Comparison of ENCODE assay signal across 1 fruit fly cellular context in the genomic region with DNA sequence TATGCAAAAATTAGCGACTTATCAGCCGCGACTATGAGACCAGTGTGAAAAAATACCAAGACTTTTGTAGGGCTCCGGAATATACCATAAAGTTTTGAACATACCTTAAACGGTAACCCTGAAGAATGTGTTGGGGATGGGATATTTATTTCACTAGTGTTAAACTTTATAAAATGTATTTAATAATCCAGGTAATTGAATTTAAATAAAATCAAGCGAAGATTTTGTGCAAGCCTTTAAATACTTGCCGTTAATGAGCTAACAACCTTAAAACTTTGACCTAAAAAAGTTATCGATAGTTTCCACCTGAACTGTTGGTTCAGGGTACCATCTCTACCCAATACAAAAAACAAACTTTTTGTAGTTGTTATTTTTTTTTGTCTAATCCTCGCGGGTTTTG.
TF ChIP-seq lines count a peak whose summit lies in the region.

Gene CG4101, plus strand, starts transcription at position 335 of the 400 bp plus-strand sequence.

TF ChIP-seq in whole organism, embryonic, 481 proteins besides CTCF, POLR2A, EP300 and RAD21 (continued from another document and continues in another):
- TF ChIP-seq knrl (GFP tag; IDR thresholded peaks at IDR 0.05; lab: Robert Waterston, UW; ENCODE audit: partially characterized antibody) (peak; percentile 80), CG6765 (GFP tag; optimal IDR thresholded peaks at IDR 0.05; lab: Kevin White, UChicago) (peak; percentile 54), maf-S (GFP tag; optimal IDR thresholded peaks at IDR 0.05; lab: Kevin White, UChicago) (peak; percentile 74), CG7357 (GFP tag; IDR thresholded peaks at IDR 0.05; lab: Robert Waterston, UW) (0 out of 3 replicates have a peak, but pooled peaks have one; percentile 30), bowl (GFP tag; IDR thresholded peaks at IDR 0.05; lab: Robert Waterston, UW) (no peak), CG31388 (GFP tag; optimal IDR thresholded peaks at IDR 0.05; lab: Kevin White, UChicago) (no peak), CG6689 (GFP tag; IDR thresholded peaks at IDR 0.05; lab: Robert Waterston, UW) (peak; percentile 77), BtbVII (GFP tag; optimal IDR thresholded peaks at IDR 0.05; lab: Kevin White, UChicago) (peak; percentile 51), CG10431 (GFP tag; optimal IDR thresholded peaks at IDR 0.05; lab: Kevin White, UChicago) (no peak), ap (GFP tag; IDR thresholded peaks at IDR 0.05; lab: Robert Waterston, UW) (peak; percentile 57), bbx (GFP tag; IDR thresholded peaks at IDR 0.05; lab: Robert Waterston, UW; ENCODE audit: partially characterized antibody) (peak; percentile 66; the same call in 1 of the 2 replicates), eve (GFP tag; optimal IDR thresholded peaks at IDR 0.05; lab: Kevin White, UChicago) (no peak), nerfin-1 (tag; optimal IDR thresholded peaks at IDR 0.05; lab: Kevin White, UChicago) (peak; percentile 68), sens (GFP tag; lab: Kevin White, UChicago) (peak; percentile 98), CG13624 (GFP tag; optimal IDR thresholded peaks at IDR 0.05; lab: Kevin White, UChicago) (peak; percentile 74), CG16779 (GFP tag; IDR thresholded peaks at IDR 0.05; lab: Robert Waterston, UW) (0 out of 2 replicates have a peak, but pooled peaks have one; percentile 13), CG31365 (tag; optimal IDR thresholded peaks at IDR 0.05; lab: Kevin White, UChicago) (peak; percentile 20), caup (GFP tag; optimal IDR thresholded peaks at IDR 0.05; lab: Kevin White, UChicago; ENCODE audit: severe bottlenecking) (peak; percentile 74), CG18262 (tag; optimal IDR thresholded peaks at IDR 0.05; lab: Kevin White, UChicago) (peak; percentile 70), tx (GFP tag; optimal IDR thresholded peaks at IDR 0.05; lab: Kevin White, UChicago) (peak; percentile 70), stc (GFP tag; IDR thresholded peaks at IDR 0.05; lab: Robert Waterston, UW) (0 out of 2 replicates have a peak, but pooled peaks have one; percentile 28), CG3726 (GFP tag; IDR thresholded peaks at IDR 0.05; lab: Robert Waterston, UW) (no peak), Poxn (GFP tag; IDR thresholded peaks at IDR 0.05; lab: Robert Waterston, UW) (no peak), CG1529 (GFP tag; optimal IDR thresholded peaks at IDR 0.05; lab: Kevin White, UChicago) (peak; percentile 43), CG1602 (GFP tag; optimal IDR thresholded peaks at IDR 0.05; lab: Kevin White, UChicago) (peak; percentile 80), CG6813 (GFP tag; optimal IDR thresholded peaks at IDR 0.05; lab: Kevin White, UChicago) (peak; percentile 29), fd102C (GFP tag; optimal IDR thresholded peaks at IDR 0.05; lab: Kevin White, UChicago) (no peak), gcm (GFP tag; optimal IDR thresholded peaks at IDR 0.05; lab: Kevin White, UChicago) (peak; percentile 73), H15 (GFP tag; IDR thresholded peaks at IDR 0.05; lab: Robert Waterston, UW) (peak; percentile 58; the same call in 1 of the 3 replicates), CG11504 (tag; optimal IDR thresholded peaks at IDR 0.05; lab: Kevin White, UChicago) (peak; percentile 80), psq (GFP tag; optimal IDR thresholded peaks at IDR 0.05; lab: Kevin White, UChicago) (peak; percentile 47), so (GFP tag; IDR thresholded peaks at IDR 0.05; lab: Robert Waterston, UW) (peak; percentile 71; the same call in 1 of the 3 replicates), Mad (GFP tag; optimal IDR thresholded peaks at IDR 0.05; lab: Kevin White, UChicago) (peak; percentile 59), pb (GFP tag; optimal IDR thresholded peaks at IDR 0.05; lab: Kevin White, UChicago) (peak; percentile 27), Neu2 (GFP tag; optimal IDR thresholded peaks at IDR 0.05; lab: Kevin White, UChicago; ENCODE audit: borderline replicate concordance) (no peak), bigmax (GFP tag; optimal IDR thresholded peaks at IDR 0.05; lab: Kevin White, UChicago) (no peak), CG11560 (tag; IDR thresholded peaks at IDR 0.05; lab: Robert Waterston, UW) (0 out of 3 replicates have a peak, but pooled peaks have one; percentile 48), chinmo (GFP tag; IDR thresholded peaks at IDR 0.05; lab: Robert Waterston, UW; ENCODE audit: partially characterized antibody) (no peak), Tbp (GFP tag; optimal IDR thresholded peaks at IDR 0.05; lab: Kevin White, UChicago) (no peak), CG3407 (GFP tag; optimal IDR thresholded peaks at IDR 0.05; lab: Kevin White, UChicago) (peak; percentile 31), Hr78 (GFP tag; optimal IDR thresholded peaks at IDR 0.05; lab: Kevin White, UChicago) (no peak), Trl (optimal IDR thresholded peaks at IDR 0.05; lab: Kevin White, UChicago) (no peak), Trl (GFP tag; optimal IDR thresholded peaks at IDR 0.05; lab: Kevin White, UChicago) (peak; percentile 82), Hmr (GFP tag; optimal IDR thresholded peaks at IDR 0.05; lab: Kevin White, UChicago) (peak; percentile 84), HmgD (GFP tag; optimal IDR thresholded peaks at IDR 0.05; lab: Kevin White, UChicago) (peak; percentile 35), CG6272 (GFP tag; IDR thresholded peaks at IDR 0.05; lab: Robert Waterston, UW) (peak; percentile 77), trem (tag; optimal IDR thresholded peaks at IDR 0.05; lab: Kevin White, UChicago) (peak; percentile 86), CG2889 (GFP tag; IDR thresholded peaks at IDR 0.05; lab: Robert Waterston, UW) (peak; percentile 40; the same call in 1 of the 3 replicates), E2f2 (GFP tag; IDR thresholded peaks at IDR 0.05; lab: Robert Waterston, UW) (peak; percentile 65; the same call in 1 of the 2 replicates), CG4730 (GFP tag; IDR thresholded peaks at IDR 0.05; lab: Robert Waterston, UW) (peak; percentile 62), CG14050 (GFP tag; IDR thresholded peaks at IDR 0.05; lab: Robert Waterston, UW) (peak; percentile 71), amos (GFP tag; IDR thresholded peaks at IDR 0.05; lab: Robert Waterston, UW; ENCODE audit: partially characterized antibody) (peak; percentile 76), CG16815 (GFP tag; optimal IDR thresholded peaks at IDR 0.05; lab: Kevin White, UChicago) (peak; percentile 33), wek (GFP tag; optimal IDR thresholded peaks at IDR 0.05; lab: Kevin White, UChicago) (no peak), gsb (GFP tag; IDR thresholded peaks at IDR 0.05; lab: Robert Waterston, UW) (no peak), Deaf1 (tag; optimal IDR thresholded peaks at IDR 0.05; lab: Kevin White, UChicago) (peak; percentile 31), org-1 (GFP tag; optimal IDR thresholded peaks at IDR 0.05; lab: Kevin White, UChicago) (no peak), Abd-B (GFP tag; optimal IDR thresholded peaks at IDR 0.05; lab: Kevin White, UChicago) (peak; percentile 75), CG6654 (GFP tag; optimal IDR thresholded peaks at IDR 0.05; lab: Kevin White, UChicago) (no peak), CG17568 (GFP tag; optimal IDR thresholded peaks at IDR 0.05; lab: Kevin White, UChicago) (peak; percentile 74), CG6175 (GFP tag; IDR thresholded peaks at IDR 0.05; lab: Robert Waterston, UW) (peak; percentile 69; the same call in 2 of the 3 replicates), chm (GFP tag; IDR thresholded peaks at IDR 0.05; lab: Robert Waterston, UW) (no peak), CG6254 (GFP tag; optimal IDR thresholded peaks at IDR 0.05; lab: Kevin White, UChicago) (peak; percentile 42), Bdp1 (GFP tag; optimal IDR thresholded peaks at IDR 0.05; lab: Kevin White, UChicago) (peak; percentile 67), aop (GFP tag; IDR thresholded peaks at IDR 0.05; lab: Robert Waterston, UW) (no peak), CG2120 (GFP tag; optimal IDR thresholded peaks at IDR 0.05; lab: Kevin White, UChicago) (peak; percentile 92), gfzf (GFP tag; optimal IDR thresholded peaks at IDR 0.05; lab: Kevin White, UChicago) (peak; percentile 72), Oli (tag; optimal IDR thresholded peaks at IDR 0.05; lab: Kevin White, UChicago) (peak; percentile 64), D (optimal IDR thresholded peaks at IDR 0.05; lab: Kevin White, UChicago) (no peak), D (GFP tag; optimal IDR thresholded peaks at IDR 0.05; lab: Kevin White, UChicago) (peak; percentile 39), da (GFP tag; optimal IDR thresholded peaks at IDR 0.05; lab: Kevin White, UChicago) (peak; percentile 24), salm (tag; optimal IDR thresholded peaks at IDR 0.05; lab: Kevin White, UChicago) (peak; percentile 5), sens-2 (GFP tag; IDR thresholded peaks at IDR 0.05; lab: Robert Waterston, UW) (peak; percentile 60; the same call in 1 of the 2 replicates), CG4707 (GFP tag; optimal IDR thresholded peaks at IDR 0.05; lab: Kevin White, UChicago) (no peak), CG10654 (GFP tag; optimal IDR thresholded peaks at IDR 0.05; lab: Kevin White, UChicago) (peak; percentile 77), CG12744 (GFP tag; optimal IDR thresholded peaks at IDR 0.05; lab: Kevin White, UChicago) (peak; percentile 72), Meics (GFP tag; optimal IDR thresholded peaks at IDR 0.05; lab: Kevin White, UChicago) (peak; percentile 69), CG9817 (tag; optimal IDR thresholded peaks at IDR 0.05; lab: Kevin White, UChicago) (peak; percentile 91), Hmx (GFP tag; optimal IDR thresholded peaks at IDR 0.05; lab: Kevin White, UChicago) (peak; percentile 62), CG17328 (GFP tag; IDR thresholded peaks at IDR 0.05; lab: Robert Waterston, UW) (peak; percentile 69), pnt (GFP tag; optimal IDR thresholded peaks at IDR 0.05; lab: Kevin White, UChicago) (peak; percentile 66), CG18011 (GFP tag; optimal IDR thresholded peaks at IDR 0.05; lab: Kevin White, UChicago) (peak; percentile 65), ham (GFP tag; IDR thresholded peaks at IDR 0.05; lab: Robert Waterston, UW) (peak; percentile 39; the same call in 1 of the 2 replicates), CG3281 (GFP tag; optimal IDR thresholded peaks at IDR 0.05; lab: Kevin White, UChicago) (peak; percentile 90), ERR (GFP tag; optimal IDR thresholded peaks at IDR 0.05; lab: Kevin White, UChicago) (no peak), Atf-2 (GFP tag; optimal IDR thresholded peaks at IDR 0.05; lab: Kevin White, UChicago) (peak; percentile 62), CG13123 (GFP tag; optimal IDR thresholded peaks at IDR 0.05; lab: Kevin White, UChicago) (peak; percentile 25), slbo (GFP tag; IDR thresholded peaks at IDR 0.05; lab: Robert Waterston, UW) (peak; percentile 89), CG4820 (GFP tag; optimal IDR thresholded peaks at IDR 0.05; lab: Kevin White, UChicago) (peak; percentile 74), B-H1 (GFP tag; IDR thresholded peaks at IDR 0.05; lab: Robert Waterston, UW) (peak; percentile 56), Hr3 (GFP tag; optimal IDR thresholded peaks at IDR 0.05; lab: Kevin White, UChicago) (peak; percentile 83), bsh (GFP tag; optimal IDR thresholded peaks at IDR 0.05; lab: Kevin White, UChicago) (peak; percentile 35 to 79), croc (GFP tag; conservative IDR thresholded peaks at IDR 0.05; lab: Robert Waterston, UW) (peak; percentile 58), tap (tag; optimal IDR thresholded peaks at IDR 0.05; lab: Kevin White, UChicago) (peak; percentile 61), jumu (GFP tag; optimal IDR thresholded peaks at IDR 0.05; lab: Kevin White, UChicago) (peak; percentile 58), CG17359 (tag; optimal IDR thresholded peaks at IDR 0.05; lab: Kevin White, UChicago) (peak; percentile 63), CG17385 (GFP tag; optimal IDR thresholded peaks at IDR 0.05; lab: Kevin White, UChicago) (peak; percentile 62), gcm2 (GFP tag; optimal IDR thresholded peaks at IDR 0.05; lab: Kevin White, UChicago) (peak; percentile 50), pho (GFP tag; optimal IDR thresholded peaks at IDR 0.05; lab: Kevin White, UChicago) (peak; percentile 85), ken (GFP tag; IDR thresholded peaks at IDR 0.05; lab: Robert Waterston, UW) (peak; percentile 82), ewg (GFP tag; optimal IDR thresholded peaks at IDR 0.05; lab: Kevin White, UChicago) (peak; percentile 49), cg (GFP tag; optimal IDR thresholded peaks at IDR 0.05; lab: Kevin White, UChicago) (no peak), CoRest (tag; optimal IDR thresholded peaks at IDR 0.05; lab: Kevin White, UChicago) (peak; percentile 85), Ets65A (GFP tag; lab: Kevin White, UChicago) (peak; percentile 96), CG15696 (tag; optimal IDR thresholded peaks at IDR 0.05; lab: Kevin White, UChicago) (peak; percentile 84), CG3995 (GFP tag; optimal IDR thresholded peaks at IDR 0.05; lab: Kevin White, UChicago) (peak; percentile 53), CG5953 (GFP tag; IDR thresholded peaks at IDR 0.05; lab: Robert Waterston, UW) (no peak), dmrt11E (tag; optimal IDR thresholded peaks at IDR 0.05; lab: Kevin White, UChicago) (peak; percentile 71), CHES-1-like (GFP tag; optimal IDR thresholded peaks at IDR 0.05; lab: Kevin White, UChicago) (peak; percentile 83), bcd (GFP tag; optimal IDR thresholded peaks at IDR 0.05; lab: Kevin White, UChicago) (peak; percentile 74), onecut (GFP tag; IDR thresholded peaks at IDR 0.05; lab: Robert Waterston, UW) (peak; percentile 30), rib (GFP tag; IDR thresholded peaks at IDR 0.05; lab: Robert Waterston, UW) (0 out of 2 replicates have a peak, but pooled peaks have one; percentile 47), peb (GFP tag; IDR thresholded peaks at IDR 0.05; lab: Robert Waterston, UW) (peak; percentile 55), Nf-YA (GFP tag; IDR thresholded peaks at IDR 0.05; lab: Robert Waterston, UW) (no peak), stwl (tag; optimal IDR thresholded peaks at IDR 0.05; lab: Kevin White, UChicago) (peak; percentile 70), ac (GFP tag; optimal IDR thresholded peaks at IDR 0.05; lab: Kevin White, UChicago) (no peak), Max (GFP tag; optimal IDR thresholded peaks at IDR 0.05; lab: Kevin White, UChicago) (peak; percentile 72), Asciz (GFP tag; optimal IDR thresholded peaks at IDR 0.05; lab: Kevin White, UChicago) (peak; percentile 51), dmrt99B (tag; optimal IDR thresholded peaks at IDR 0.05; lab: Kevin White, UChicago) (peak; percentile 72), MTF-1 (GFP tag; optimal IDR thresholded peaks at IDR 0.05; lab: Kevin White, UChicago; ENCODE audit: borderline replicate concordance) (no peak), CG12236 (GFP tag; optimal IDR thresholded peaks at IDR 0.05; lab: Kevin White, UChicago) (peak; percentile 12), Jarid2 (GFP tag; optimal IDR thresholded peaks at IDR 0.05; lab: Kevin White, UChicago) (no peak), vvl (GFP tag; IDR thresholded peaks at IDR 0.05; lab: Robert Waterston, UW) (peak; percentile 86), gt (GFP tag; IDR thresholded peaks at IDR 0.05; lab: Robert Waterston, UW) (no peak), CG7839 (tag; optimal IDR thresholded peaks at IDR 0.05; lab: Kevin White, UChicago) (peak; percentile 79)
